Worm (Caenorhabditis elegans): ENCODE data around the gene try-8.

try-8 gene

DNA sequence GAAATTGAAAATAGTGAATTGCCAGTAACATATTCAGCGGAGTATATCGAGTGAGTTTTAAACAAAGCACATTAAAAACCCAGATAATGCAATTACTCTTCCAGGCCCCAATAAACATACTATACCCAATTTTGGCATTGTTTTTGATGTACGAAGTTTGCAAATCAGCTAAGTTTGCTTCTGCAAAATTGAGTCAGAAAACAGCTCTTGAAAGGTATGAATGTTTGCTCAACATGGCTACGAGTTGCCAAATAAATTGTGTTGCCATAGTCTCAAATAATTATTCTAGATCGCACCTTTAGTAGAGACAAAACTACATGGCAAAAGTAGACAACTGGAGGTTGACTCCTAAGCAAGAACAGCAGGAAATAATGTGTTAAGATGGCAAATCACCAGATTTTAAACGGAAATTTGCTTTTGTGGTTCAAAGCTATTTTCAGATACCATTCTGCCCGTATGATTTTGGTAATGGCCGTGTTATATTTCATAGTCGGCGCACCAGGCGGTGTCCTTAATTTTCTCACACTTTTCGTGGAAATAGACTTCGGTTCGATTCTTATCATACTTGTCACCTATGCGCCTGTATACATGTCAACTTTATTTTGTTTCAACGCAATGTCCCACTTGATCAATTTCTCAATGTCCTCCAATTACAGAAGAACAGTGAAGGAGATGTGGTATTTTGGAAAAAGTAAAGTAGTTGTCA is 21.5 kb downstream of the try-8 start (continued):
- TF ChIP-seq tra-1 (GFP tag; IDR thresholded peaks at IDR 0.05) = peak; percentile 62
- TF ChIP-seq arid-1 (GFP tag; conservative IDR thresholded peaks at IDR 0.05) = peak; percentile 46; the same call in 1 of the 2 replicates
- TF ChIP-seq ztf-11 (tag; optimal IDR thresholded peaks at IDR 0.05) = no peak
- peak; percentile 40 for TF ChIP-seq spr-1 (tag; optimal IDR thresholded peaks at IDR 0.05)
- peak; percentile 60 for TF ChIP-seq php-3 (GFP tag; IDR thresholded peaks at IDR 0.05)
- TF ChIP-seq lin-1 (GFP tag; IDR thresholded peaks at IDR 0.05) = peak; percentile 58; the same call in 1 of the 2 replicates
- TF ChIP-seq ama-1 (optimal IDR thresholded peaks at IDR 0.05) = peak; percentile 73
- no peak for TF ChIP-seq F44E2.7 (GFP tag; IDR thresholded peaks at IDR 0.05)

DNA sequence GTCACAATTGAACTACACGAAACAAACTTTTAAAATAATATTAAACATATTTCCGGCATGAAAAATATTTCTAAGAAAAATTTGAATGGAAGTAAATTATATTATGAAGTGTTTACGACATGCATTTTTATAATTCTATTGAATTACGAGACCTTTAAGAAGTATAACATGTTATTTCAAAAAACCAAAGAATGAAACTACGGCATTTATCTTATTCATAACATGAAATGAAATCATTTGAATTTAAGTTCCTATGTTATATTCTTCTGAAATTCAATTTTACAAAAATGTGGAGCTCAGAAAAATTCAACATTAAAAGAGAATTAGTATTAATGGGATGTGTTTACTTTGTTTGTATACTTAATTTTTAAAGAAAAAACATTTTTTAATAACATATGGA is 23.1 kb downstream of the try-8 start, which contains the start of gene srw-71:
Gene srw-71, minus strand, starts transcription at position 101 of the 400 bp plus-strand sequence.
- TF ChIP-seq mep-1 (tag; optimal IDR thresholded peaks at IDR 0.05) = no peak
- no peak for TF ChIP-seq dmd-8 (GFP tag; IDR thresholded peaks at IDR 0.05)
- TF ChIP-seq skn-1 (tag; optimal IDR thresholded peaks at IDR 0.05) = no peak
- TF ChIP-seq Y75B8A.6 (GFP tag; IDR thresholded peaks at IDR 0.05) = no peak
- TF ChIP-seq aha-1 (tag) = peak; percentile 11
- no peak for TF ChIP-seq zfp-3 (GFP tag; conservative IDR thresholded peaks at IDR 0.05)

DNA sequence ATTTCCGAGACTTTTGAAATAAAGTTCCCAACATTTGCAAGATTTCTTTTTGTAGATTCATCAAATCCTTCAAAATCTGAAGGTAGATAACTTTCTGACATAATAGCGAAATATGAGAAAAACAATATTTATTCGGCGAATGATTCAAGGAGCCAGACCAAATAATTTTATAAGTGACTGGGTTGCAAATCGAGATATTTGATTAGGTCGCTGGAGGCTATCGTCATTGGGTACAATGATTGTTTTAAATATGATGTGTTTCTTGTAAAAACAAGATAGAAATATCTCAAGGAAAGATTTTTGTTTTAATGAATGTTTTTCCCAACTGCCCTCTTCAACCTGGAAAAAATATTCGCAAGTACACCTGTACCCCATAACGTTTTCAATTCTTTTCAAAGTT is 25.3 kb downstream of the try-8 start, which contains the start of gene srw-69:
Gene srw-69, minus strand, starts transcription at position 101 of the 400 bp plus-strand sequence.
- TF ChIP-seq ceh-62 (tag; optimal IDR thresholded peaks at IDR 0.05) (no peak), pqm-1 (tag; optimal IDR thresholded peaks at IDR 0.05) (no peak), nhr-6 (tag; optimal IDR thresholded peaks at IDR 0.05) (no peak), hlh-30 (tag; optimal IDR thresholded peaks at IDR 0.05; ENCODE audit: insufficient read depth) (no peak), madf-9 (GFP tag; conservative IDR thresholded peaks at IDR 0.05) (no peak), hmg-1.1 (GFP tag; IDR thresholded peaks at IDR 0.05) (no peak), snpc-4 (tag; optimal IDR thresholded peaks at IDR 0.05) (no peak), hif-1 (tag; optimal IDR thresholded peaks at IDR 0.05) (no peak), rbr-2 (tag; optimal IDR thresholded peaks at IDR 0.05) (no peak), zfp-2 (tag; optimal IDR thresholded peaks at IDR 0.05) (no peak), fos-1 (tag; optimal IDR thresholded peaks at IDR 0.05) (no peak), spr-1 (tag; optimal IDR thresholded peaks at IDR 0.05) (no peak), F49E8.2 (tag; optimal IDR thresholded peaks at IDR 0.05; ENCODE audit: borderline replicate concordance) (no peak), mep-1 (tag; optimal IDR thresholded peaks at IDR 0.05) (no peak), unc-62 (GFP tag; optimal IDR thresholded peaks at IDR 0.05 in 1 of 2) (no peak), unc-62 (tag; optimal IDR thresholded peaks at IDR 0.05) (no peak), zip-11 (GFP tag; IDR thresholded peaks at IDR 0.05) (no peak), fkh-10 (GFP tag; optimal IDR thresholded peaks at IDR 0.05) (no peak)

DNA sequence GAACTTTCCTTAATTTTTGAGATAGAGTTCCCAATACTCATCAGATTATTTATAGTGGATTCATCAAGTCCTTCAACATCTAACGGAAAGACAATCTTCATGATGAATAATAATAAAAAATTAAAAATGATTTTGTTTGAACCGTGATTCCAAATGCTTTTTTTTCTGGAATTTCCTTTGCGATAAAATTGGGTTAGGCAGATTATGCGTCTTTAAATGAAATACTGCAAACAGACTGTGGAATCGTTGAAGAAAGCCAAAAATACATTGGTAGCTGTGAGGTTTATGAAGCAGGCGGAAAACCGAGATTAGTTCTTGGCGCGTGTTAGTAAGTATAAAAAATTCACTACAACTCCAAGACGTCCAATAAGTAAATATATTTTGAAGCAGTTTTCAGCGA is 27.5 kb downstream of the try-8 start, which contains the start of gene srw-68:
Gene srw-68, minus strand, starts transcription at position 101 of the 400 bp plus-strand sequence.
- TF ChIP-seq fos-1 (tag; optimal IDR thresholded peaks at IDR 0.05) (no peak), snpc-4 (tag; optimal IDR thresholded peaks at IDR 0.05) (no peak), vab-7 (GFP tag; IDR thresholded peaks at IDR 0.05) (no peak), zip-2 (tag; optimal IDR thresholded peaks at IDR 0.05) (no peak), tra-1 (GFP tag; IDR thresholded peaks at IDR 0.05) (no peak), nhr-41 (GFP tag; IDR thresholded peaks at IDR 0.05) (no peak), nhr-111 (GFP tag; optimal IDR thresholded peaks at IDR 0.05) (no peak)

DNA sequence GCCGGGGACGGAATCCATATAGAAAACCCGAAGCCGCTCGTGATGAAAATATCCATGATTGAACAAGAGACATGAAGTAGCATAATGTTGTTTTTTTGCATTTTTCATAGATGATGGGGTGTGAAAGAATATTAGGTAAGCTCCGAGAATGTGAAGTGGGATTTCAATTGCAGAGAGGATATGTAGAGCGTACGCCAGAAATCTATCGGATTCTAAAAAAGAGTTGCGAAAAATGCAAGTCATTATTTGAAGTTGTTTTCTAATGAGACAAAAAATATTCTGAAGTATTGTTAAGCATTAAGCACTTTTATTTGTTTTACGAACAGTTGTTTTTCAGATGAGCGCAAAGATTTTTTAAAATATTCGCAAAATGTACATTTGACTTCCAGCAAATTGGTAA is 29.8 kb downstream of the try-8 start, which contains the start of gene F18E3.10:
Gene F18E3.10, minus strand, starts transcription at position 101 of the 400 bp plus-strand sequence.
- TF ChIP-seq nhr-11 (tag; optimal IDR thresholded peaks at IDR 0.05) (no peak), ceh-28 (tag; optimal IDR thresholded peaks at IDR 0.05) (no peak), set-16 (GFP tag; IDR thresholded peaks at IDR 0.05) (no peak), T20F7.1 (GFP tag; optimal IDR thresholded peaks at IDR 0.05) (no peak), nhr-25 (tag; optimal IDR thresholded peaks at IDR 0.05; ENCODE audit: borderline replicate concordance, insufficient read depth) (no peak), unc-62 (GFP tag; optimal IDR thresholded peaks at IDR 0.05 in 1 of 2) (peak in 1 of 2 experiments; percentile 74), unc-62 (tag; optimal IDR thresholded peaks at IDR 0.05) (no peak), vab-7 (GFP tag; IDR thresholded peaks at IDR 0.05) (no peak), nhr-111 (GFP tag; optimal IDR thresholded peaks at IDR 0.05) (no peak), daf-16 (GFP tag; optimal IDR thresholded peaks at IDR 0.05) (no peak), daf-16 (tag; optimal IDR thresholded peaks at IDR 0.05) (no peak)

Measured in whole organism, L4 larva.